Fruit fly (Drosophila melanogaster) whole organism, embryonic: ENCODE data around the gene CG9948.
A peak's percentile ranks its signal among the peaks of the same experiment; 100 is the strongest.

ENCODE experiments used
- Aef1 ChIP-seq: fragments of 200-800 bp; sonication (Bioruptor generic); IDR thresholded peaks from 3 replicates; pipeline ENCODE4 v1.3.6; 2022; ENCODE audit warnings: missing biosample characterization, missing genetic modification characterization
- B-H2 ChIP-seq: fragments of 200-800 bp; sonication (Bioruptor generic); optimal IDR thresholded peaks from 2 replicates; lab custom pipeline; 2018; ENCODE audit warnings: missing biosample characterization, mild to moderate bottlenecking, missing genetic modification characterization
- CG10274 ChIP-seq: fragments of 200-800 bp; sonication (Bioruptor generic); optimal IDR thresholded peaks from 3 replicates; lab custom pipeline; 2017; ENCODE audit warnings: missing biosample characterization, mild to moderate bottlenecking, missing genetic modification characterization
- CG10431 ChIP-seq: fragments of 200-800 bp; sonication (Bioruptor generic); optimal IDR thresholded peaks from 3 replicates; lab custom pipeline; 2018; ENCODE audit warnings: missing biosample characterization, mild to moderate bottlenecking, missing genetic modification characterization
- CG11696 ChIP-seq: fragments of 200-800 bp; sonication (Bioruptor generic); IDR thresholded peaks from 2 replicates; pipeline ENCODE4 v1.3.6; 2022; ENCODE audit warnings: missing biosample characterization, missing genetic modification characterization
- CG12071 ChIP-seq: fragments of 200-800 bp; sonication (Bioruptor generic); optimal IDR thresholded peaks from 3 replicates; lab custom pipeline; 2018; ENCODE audit warnings: missing biosample characterization, mild to moderate bottlenecking, missing genetic modification characterization
- CG12104 ChIP-seq: fragments of 200-800 bp; sonication (Bioruptor generic); optimal IDR thresholded peaks from 3 replicates; lab custom pipeline; 2016; ENCODE audit warnings: missing biosample characterization, missing genetic modification characterization
- CG14710 ChIP-seq: fragments of 200-800 bp; sonication (Bioruptor generic); optimal IDR thresholded peaks from 3 replicates; lab custom pipeline; 2019; ENCODE audit warnings: missing biosample characterization, mild to moderate bottlenecking, missing genetic modification characterization, moderate library complexity
- CG18011 ChIP-seq: fragments of 200-800 bp; sonication (Bioruptor generic); optimal IDR thresholded peaks from 2 replicates; lab custom pipeline; 2017; ENCODE audit warnings: missing biosample characterization, missing genetic modification characterization, mild to moderate bottlenecking, moderate library complexity, missing genotype
- CG18764 ChIP-seq: fragments of 200-800 bp; sonication (Bioruptor generic); optimal IDR thresholded peaks from 3 replicates; lab custom pipeline; 2016; ENCODE audit warnings: missing biosample characterization, missing genetic modification characterization
- CG2875 ChIP-seq: fragments of 200-800 bp; sonication (Bioruptor generic); optimal IDR thresholded peaks from 2 replicates; lab custom pipeline; 2017; ENCODE audit warnings: missing biosample characterization, mild to moderate bottlenecking, missing genetic modification characterization, missing genetic modification reagents
- CG30020 ChIP-seq: fragments of 200-800 bp; optimal IDR thresholded peaks from 2 replicates; lab custom pipeline; 2019; ENCODE audit warnings: missing biosample characterization, mild to moderate bottlenecking, missing genetic modification characterization, moderate library complexity
- CG31365 ChIP-seq: fragments of 200-800 bp; sonication (Bioruptor generic); optimal IDR thresholded peaks from 2 replicates; lab custom pipeline; 2018; ENCODE audit warnings: missing biosample characterization, mild to moderate bottlenecking, missing genetic modification characterization
- CG4282 ChIP-seq: fragments of 200-800 bp; sonication (Bioruptor generic); optimal IDR thresholded peaks from 2 replicates; lab custom pipeline; 2016; ENCODE audit warnings: missing biosample characterization, missing genetic modification characterization
- CG4424 ChIP-seq: fragments of 200-800 bp; sonication (Bioruptor generic); optimal IDR thresholded peaks from 3 replicates; lab custom pipeline; 2016; ENCODE audit warnings: missing biosample characterization, missing genetic modification characterization
- CG4707 ChIP-seq: fragments of 200-800 bp; sonication (Bioruptor generic); optimal IDR thresholded peaks from 2 replicates; lab custom pipeline; 2018; ENCODE audit warnings: missing biosample characterization, mild to moderate bottlenecking, missing genetic modification characterization, moderate library complexity
- CG7786 ChIP-seq: fragments of 200-800 bp; sonication (Bioruptor generic); optimal IDR thresholded peaks from 2 replicates; lab custom pipeline; 2016; ENCODE audit warnings: missing biosample characterization, missing genetic modification characterization
- CG9797 ChIP-seq: fragments of 200-800 bp; sonication (Bioruptor generic); optimal IDR thresholded peaks from 3 replicates; lab custom pipeline; 2018; ENCODE audit warnings: missing biosample characterization, mild to moderate bottlenecking, missing genetic modification characterization
- CoRest ChIP-seq: fragments of 200-800 bp; sonication (Bioruptor generic); optimal IDR thresholded peaks from 3 replicates; lab custom pipeline; 2018; ENCODE audit warnings: missing biosample characterization, mild to moderate bottlenecking, missing genetic modification characterization, moderate library complexity
- Deaf1 ChIP-seq: fragments of 200-800 bp; optimal IDR thresholded peaks from 3 replicates; lab custom pipeline; 2019; ENCODE audit warnings: missing biosample characterization, mild to moderate bottlenecking, missing genetic modification characterization, moderate library complexity
- Dfd ChIP-seq, 2 experiments: fragments of >200 bp; optimal IDR thresholded peaks; 2 replicates each; lab custom pipeline; 2017; ENCODE audit warnings: missing biosample characterization in 2 of 2, missing genetic modification characterization in 2 of 2
- E2f1 ChIP-seq: fragments of 200-800 bp; sonication (Bioruptor generic); IDR thresholded peaks from 2 replicates; pipeline ENCODE4 v1.3.6; 2022; ENCODE audit warnings: missing biosample characterization, missing genetic modification characterization
- GATAe ChIP-seq: fragments of 200-800 bp; sonication (Bioruptor generic); conservative IDR thresholded peaks from 2 replicates; pipeline ENCODE4 v1.3.6; 2022; ENCODE audit warnings: missing biosample characterization, missing genetic modification characterization
- Lpt ChIP-seq: fragments of >200 bp; optimal IDR thresholded peaks from 2 replicates; lab custom pipeline; 2018; ENCODE audit warnings: missing biosample characterization, missing genetic modification characterization
- Mrtf ChIP-seq: fragments of 200-800 bp; sonication (Bioruptor generic); IDR thresholded peaks from 3 replicates; pipeline ENCODE4 v1.3.6; 2022; ENCODE audit warnings: missing biosample characterization, missing genetic modification characterization
- NK7.1 ChIP-seq: fragments of 200-800 bp; sonication (Bioruptor generic); optimal IDR thresholded peaks from 3 replicates; lab custom pipeline; 2016; ENCODE audit warnings: missing biosample characterization, missing genetic modification characterization
- Oli ChIP-seq: fragments of 200-800 bp; sonication (Bioruptor generic); optimal IDR thresholded peaks from 2 replicates; lab custom pipeline; 2018; ENCODE audit warnings: missing biosample characterization, mild to moderate bottlenecking, missing genetic modification characterization, moderate library complexity
- Poxn ChIP-seq: fragments of 200-800 bp; sonication (Bioruptor generic); IDR thresholded peaks from 2 replicates; pipeline ENCODE4 v1.3.6; 2022; ENCODE audit warnings: missing biosample characterization, missing genetic modification characterization
- Ravus ChIP-seq: fragments of 200-800 bp; sonication (Bioruptor generic); IDR thresholded peaks from 2 replicates; pipeline ENCODE4 v1.3.6; 2022; ENCODE audit warnings: missing biosample characterization, missing genetic modification characterization
- Sry-β ChIP-seq: fragments of 200-800 bp; sonication (Bioruptor generic); optimal IDR thresholded peaks from 2 replicates; lab custom pipeline; 2018; ENCODE audit warnings: missing biosample characterization, mild to moderate bottlenecking, missing genetic modification characterization, moderate library complexity
- Tbp ChIP-seq: fragments of >200 bp; optimal IDR thresholded peaks from 2 replicates; lab custom pipeline; 2018; ENCODE audit warnings: missing biosample characterization, missing genetic modification characterization
- Xrp1 ChIP-seq: fragments of 200-800 bp; sonication (Bioruptor generic); IDR thresholded peaks from 2 replicates; pipeline ENCODE4 v1.3.6; 2022; ENCODE audit warnings: missing biosample characterization, missing genetic modification characterization
- ap ChIP-seq: fragments of 200-800 bp; sonication (Bioruptor generic); IDR thresholded peaks from 2 replicates; pipeline ENCODE4 v1.3.6; 2022; ENCODE audit warnings: missing biosample characterization, missing genetic modification characterization
- ash1 ChIP-seq: fragments of 200-800 bp; sonication (Bioruptor generic); optimal IDR thresholded peaks from 2 replicates; lab custom pipeline; 2018; ENCODE audit warnings: missing biosample characterization, mild to moderate bottlenecking, missing genetic modification characterization
- emc ChIP-seq: fragments of 200-800 bp; sonication (Bioruptor generic); optimal IDR thresholded peaks from 2 replicates; lab custom pipeline; 2016; ENCODE audit warnings: missing biosample characterization, missing genetic modification characterization
- ems ChIP-seq: fragments of 200-800 bp; sonication (Bioruptor generic); optimal IDR thresholded peaks from 3 replicates; lab custom pipeline; 2016; ENCODE audit warnings: missing biosample characterization, missing genetic modification characterization
- ham ChIP-seq: fragments of 200-800 bp; sonication (Bioruptor generic); IDR thresholded peaks from 2 replicates; pipeline ENCODE4 v1.3.6; 2022; ENCODE audit warnings: missing biosample characterization, missing genetic modification characterization
- kah ChIP-seq: fragments of 200-800 bp; sonication (Bioruptor generic); optimal IDR thresholded peaks from 2 replicates; lab custom pipeline; 2018; ENCODE audit warnings: missing biosample characterization, mild to moderate bottlenecking, missing genetic modification characterization
- kay ChIP-seq: fragments of 200-800 bp; sonication (Bioruptor generic); optimal IDR thresholded peaks from 2 replicates; lab custom pipeline; 2016; ENCODE audit warnings: missing biosample characterization, missing genetic modification characterization
- otp ChIP-seq: fragments of 200-800 bp; sonication (Bioruptor generic); IDR thresholded peaks from 3 replicates; pipeline ENCODE4, ENCODE4 v1.3.6; 2022; ENCODE audit warnings: missing biosample characterization, missing genetic modification characterization
- pfk ChIP-seq: fragments of 200-800 bp; sonication (Bioruptor generic); optimal IDR thresholded peaks from 2 replicates; lab custom pipeline; 2018; ENCODE audit warnings: missing biosample characterization, mild to moderate bottlenecking, missing genetic modification characterization, moderate library complexity
- ranshi ChIP-seq: fragments of 200-800 bp; sonication (Bioruptor generic); IDR thresholded peaks from 2 replicates; pipeline ENCODE4 v1.3.6; 2022; ENCODE audit warnings: missing biosample characterization, missing genetic modification characterization
- repo ChIP-seq: fragments of 200-800 bp; sonication (Bioruptor generic); optimal IDR thresholded peaks from 2 replicates; lab custom pipeline; 2016; ENCODE audit warnings: missing biosample characterization, missing genetic modification characterization
- salm ChIP-seq: fragments of 200-800 bp; sonication (Bioruptor generic); optimal IDR thresholded peaks from 2 replicates; lab custom pipeline; 2018; ENCODE audit warnings: missing biosample characterization, mild to moderate bottlenecking, missing genetic modification characterization
- schlank ChIP-seq: fragments of 200-800 bp; sonication (Bioruptor generic); optimal IDR thresholded peaks from 2 replicates; lab custom pipeline; 2018; ENCODE audit warnings: missing biosample characterization, mild to moderate bottlenecking, missing genetic modification characterization
- sna ChIP-seq: fragments of 200-800 bp; sonication (Bioruptor generic); IDR thresholded peaks from 2 replicates; pipeline ENCODE4 v1.3.6; 2022; ENCODE audit warnings: missing biosample characterization, missing genetic modification characterization; ENCODE audit not compliant: partially characterized antibody
- sqz ChIP-seq: fragments of 200-800 bp; sonication (Bioruptor generic); optimal IDR thresholded peaks from 3 replicates; lab custom pipeline; 2018; ENCODE audit warnings: missing biosample characterization, mild to moderate bottlenecking, missing genetic modification characterization
- sug ChIP-seq: fragments of 200-800 bp; optimal IDR thresholded peaks from 2 replicates; lab custom pipeline; 2019; ENCODE audit warnings: missing biosample characterization, mild to moderate bottlenecking, missing genetic modification characterization, moderate library complexity
- tio ChIP-seq: fragments of 200-800 bp; sonication (Bioruptor generic); optimal IDR thresholded peaks from 2 replicates; lab custom pipeline; 2017; ENCODE audit warnings: missing biosample characterization, missing genetic modification characterization, inconsistent platforms
- unpg ChIP-seq: fragments of 200-800 bp; sonication (Bioruptor generic); optimal IDR thresholded peaks from 3 replicates; lab custom pipeline; 2018; ENCODE audit warnings: missing biosample characterization, mild to moderate bottlenecking, missing genetic modification characterization, moderate library complexity
- vfl ChIP-seq: fragments of 200-800 bp; sonication (Bioruptor generic); optimal IDR thresholded peaks from 2 replicates; lab custom pipeline; 2016; ENCODE audit warnings: missing biosample characterization, missing genetic modification characterization

The CG9948 gene

dm6 chr3L:6964488-6965152 is 8.8 kb downstream of the CG9948 start, which contains the start of gene sgl (continued):
- TF ChIP-seq tio (GFP tag; lab: Kevin White, UChicago) (no peak), CG18764 (no peak), GATAe (GFP tag; lab: Robert Waterston, UW) (no peak), Sry-β (peak; percentile 50), Poxn (no peak), B-H2 (peak; percentile 74), Aef1 (GFP tag; lab: Robert Waterston, UW) (peak; percentile 84), CG4707 (GFP tag; lab: Kevin White, UChicago) (peak; percentile 3), pfk (GFP tag; lab: Kevin White, UChicago) (peak; percentile 26), CG2875 (GFP tag; lab: Kevin White, UChicago) (no peak), ap (GFP tag; lab: Robert Waterston, UW) (no peak), ash1 (GFP tag; lab: Kevin White, UChicago) (no peak), CoRest (tag; lab: Kevin White, UChicago) (peak; percentile 29), otp (GFP tag; lab: Robert Waterston, UW) (peak; percentile 59; the same call in 1 of the 3 replicates), CG11696 (GFP tag; lab: Robert Waterston, UW) (no peak), CG10431 (GFP tag; lab: Kevin White, UChicago) (no peak), emc (GFP tag; lab: Kevin White, UChicago) (no peak), CG4424 (GFP tag; lab: Kevin White, UChicago) (peak; percentile 19), Xrp1 (GFP tag; lab: Robert Waterston, UW) (peak; percentile 14; the same call in 1 of the 2 replicates), CG4282 (GFP tag; lab: Kevin White, UChicago) (no peak), sna (GFP tag; lab: Robert Waterston, UW) (peak; percentile 50; the same call in 1 of the 2 replicates), Ravus (GFP tag; lab: Robert Waterston, UW) (no peak), Mrtf (no peak), Deaf1 (peak; percentile 99), CG12071 (peak; percentile 3), Tbp (GFP tag; lab: Kevin White, UChicago) (no peak), salm (tag; lab: Kevin White, UChicago) (no peak), kah (GFP tag; lab: Kevin White, UChicago) (no peak), CG31365 (tag; lab: Kevin White, UChicago) (no peak), kay (GFP tag; lab: Kevin White, UChicago) (no peak), CG30020 (tag; lab: Kevin White, UChicago) (peak; percentile 30), sug (tag; lab: Kevin White, UChicago) (peak; percentile 37), vfl (GFP tag; lab: Kevin White, UChicago) (no peak), ranshi (no peak), NK7.1 (GFP tag; lab: Kevin White, UChicago) (peak; percentile 21), CG14710 (tag; lab: Kevin White, UChicago) (peak; percentile 63), CG10274 (GFP tag; lab: Kevin White, UChicago) (no peak), ham (GFP tag; lab: Robert Waterston, UW) (no peak), sqz (GFP tag; lab: Kevin White, UChicago) (peak; percentile 81), E2f1 (no peak), CG18011 (GFP tag; lab: Kevin White, UChicago) (no peak), repo (GFP tag; lab: Kevin White, UChicago) (no peak), CG7786 (peak; percentile 18), Dfd (GFP tag; optimal IDR thresholded peaks at IDR 0.05; lab: Kevin White, UChicago) (no peak), Oli (tag; lab: Kevin White, UChicago) (peak; percentile 15), CG9797 (GFP tag; lab: Kevin White, UChicago) (peak; percentile 99), Lpt (GFP tag; lab: Kevin White, UChicago) (no peak), ems (GFP tag; lab: Kevin White, UChicago) (no peak), unpg (GFP tag; lab: Kevin White, UChicago) (no peak), CG12104 (GFP tag; lab: Kevin White, UChicago) (no peak), schlank (tag; lab: Kevin White, UChicago) (no peak)
